Fruit fly (Drosophila melanogaster) whole organism, larva: ENCODE data around the gene CG9135.

Experiments
- noc ChIP-seq: fragments of 200-800 bp; sonication (Bioruptor generic); optimal IDR thresholded peaks from 3 replicates; lab custom pipeline; 2019; ENCODE audit warnings: missing biosample characterization, mild to moderate bottlenecking, missing genetic modification characterization, moderate library complexity

CG9135 gene

DNA sequence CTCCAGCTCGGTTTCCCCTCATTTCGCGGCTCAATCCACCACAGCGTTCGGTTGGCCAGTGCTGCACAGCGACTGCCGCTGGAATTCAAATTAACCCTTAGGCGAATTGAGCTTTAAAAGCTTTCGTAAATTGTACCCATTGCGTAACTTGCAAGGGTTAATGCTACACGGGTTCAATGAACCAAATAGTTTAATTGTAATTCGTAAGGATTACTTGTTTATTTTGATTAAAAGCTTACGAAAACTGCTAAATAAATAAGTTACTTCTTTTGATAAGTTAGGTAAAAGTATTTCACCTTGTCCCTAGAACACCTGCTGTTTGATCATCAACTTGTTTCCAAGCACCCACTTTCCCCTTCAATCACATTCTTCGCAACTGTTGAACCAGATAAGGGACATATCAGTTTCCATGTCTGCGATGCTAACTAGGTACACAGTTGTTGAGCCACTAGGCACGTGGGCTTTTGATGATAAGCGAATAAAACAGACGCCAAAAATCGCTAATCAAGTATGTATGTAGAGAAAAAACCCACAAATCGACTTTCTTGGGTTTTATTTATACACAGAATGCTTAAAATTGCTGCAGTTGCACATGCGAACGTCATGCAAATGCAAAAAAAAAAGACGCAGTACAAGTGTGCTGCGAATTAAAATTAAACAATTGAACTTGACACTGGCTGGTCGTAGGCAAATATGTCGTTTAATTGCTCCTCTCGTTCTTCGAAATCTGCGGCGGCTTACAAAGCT is 4.5 kb upstream of the CG9135 start, which contains the start of gene Pfas:
Pfas (minus strand) TSS at position 79 of the 747 bp plus-strand sequence.
- peak; percentile 80 for TF ChIP-seq noc

DNA sequence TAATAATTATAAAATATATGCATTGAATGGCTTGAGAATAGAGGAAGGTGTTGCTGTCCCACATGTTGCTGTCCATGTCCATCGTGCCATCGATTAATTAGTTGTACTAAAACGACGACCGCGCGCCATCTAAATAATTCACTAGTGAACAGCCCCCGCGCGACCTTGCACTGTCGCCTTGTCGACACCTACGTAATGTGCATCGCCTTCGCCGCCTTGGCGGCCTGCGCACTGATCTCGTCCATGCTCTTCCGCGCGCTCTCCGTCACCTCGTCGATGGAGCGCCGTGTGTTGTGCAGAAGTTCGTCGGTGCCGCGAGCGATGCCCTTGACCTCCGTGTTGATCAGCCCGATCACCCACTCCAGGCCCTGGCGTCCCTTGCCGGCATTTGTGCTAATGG is 3.7 kb upstream of the CG9135 start:
- TF ChIP-seq noc, result no peak

dm6 chr2L:6047528-6048160 is 3.0 kb upstream of the CG9135 start, which contains the start of gene IPIP:
Gene IPIP, plus strand, starts transcription at chr2L:6048002.
- no peak for TF ChIP-seq noc

DNA sequence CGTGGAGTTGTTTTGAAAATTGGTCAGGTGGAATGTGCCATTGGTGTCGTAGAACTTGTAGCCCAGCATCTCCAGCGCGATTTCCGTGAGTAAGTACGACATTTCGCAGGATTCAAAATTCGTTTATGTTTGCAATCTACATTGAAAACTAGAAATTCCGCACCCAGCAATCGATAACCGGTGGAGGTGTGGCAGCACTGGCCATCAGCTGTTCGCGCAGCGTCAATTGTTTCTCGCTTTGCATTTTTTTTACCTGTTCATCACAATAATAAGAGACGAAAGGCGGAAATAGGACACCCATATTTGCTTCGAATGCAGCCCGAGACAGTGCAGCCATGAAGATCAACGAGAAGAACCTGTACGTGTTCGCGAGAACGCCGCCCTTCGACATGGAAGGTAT is 2.1 kb upstream of the CG9135 start, which contains the start of the genes CG34179 and slmo:
CG34179 (minus strand) TSS at position 165 of the 400 bp plus-strand sequence.
slmo (minus strand) TSS at position 165 of the 400 bp plus-strand sequence.
- TF ChIP-seq noc, result no peak

DNA sequence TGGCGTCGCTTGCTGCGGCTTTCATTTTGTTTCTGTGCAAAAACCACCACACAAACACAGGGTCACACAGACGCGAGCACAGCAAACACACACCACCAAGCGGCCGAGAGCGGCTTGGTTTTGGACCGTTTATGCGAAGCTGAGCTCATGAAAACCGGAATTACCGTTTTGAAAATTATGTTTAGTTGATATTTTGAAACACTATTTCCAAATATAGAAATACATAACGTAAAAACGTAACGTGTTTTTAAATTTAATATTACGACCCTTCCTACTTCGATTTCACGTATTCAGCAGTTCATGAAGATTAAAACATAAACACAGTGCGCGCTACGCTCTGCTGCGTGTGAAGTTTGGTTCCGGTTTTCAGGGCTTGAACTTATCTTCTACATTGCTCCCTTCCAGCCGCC is 617 bp downstream of the CG9135 start:
- TF ChIP-seq noc, result peak; percentile 95

DNA sequence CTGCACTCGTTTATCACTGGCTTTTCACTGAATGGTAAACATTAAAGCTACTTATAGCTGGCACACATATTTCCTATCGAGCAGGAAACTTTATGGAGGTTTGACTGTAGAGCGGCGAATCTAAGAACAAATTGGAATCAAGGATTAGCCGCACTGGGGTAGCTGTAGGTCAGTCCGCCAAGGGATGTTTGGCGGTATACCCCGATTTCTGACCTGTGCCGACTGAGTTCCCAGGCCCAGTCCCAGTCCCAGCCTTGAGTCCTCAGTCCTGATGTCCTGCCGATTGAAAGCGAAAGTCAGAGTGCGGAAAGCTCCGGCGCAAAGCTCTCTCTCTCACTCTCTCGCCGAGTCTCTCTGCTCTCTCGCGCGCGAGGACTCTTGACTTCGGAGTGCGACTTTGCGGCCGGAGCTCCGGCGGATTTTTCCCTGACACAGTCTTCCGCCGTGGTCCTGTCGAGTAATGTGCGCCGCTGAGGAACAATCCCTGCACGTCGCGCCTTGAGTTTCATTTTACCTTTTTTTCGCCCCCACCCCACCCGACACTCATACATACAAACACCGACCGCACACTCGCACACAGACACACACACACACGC is 3.4 kb downstream of the CG9135 start, which contains the start of gene CG13995:
CG13995 (plus strand) TSS at position 429 of the 596 bp plus-strand sequence.
- no peak for TF ChIP-seq noc

- TF ChIP-seq noc, result no peak
Measured at dm6 chr2L:6060210-6060609, 9.6 kb downstream of the CG9135 start, which contains the start of gene CG34180. Gene CG34180, plus strand, starts transcription at chr2L:6060510.

DNA sequence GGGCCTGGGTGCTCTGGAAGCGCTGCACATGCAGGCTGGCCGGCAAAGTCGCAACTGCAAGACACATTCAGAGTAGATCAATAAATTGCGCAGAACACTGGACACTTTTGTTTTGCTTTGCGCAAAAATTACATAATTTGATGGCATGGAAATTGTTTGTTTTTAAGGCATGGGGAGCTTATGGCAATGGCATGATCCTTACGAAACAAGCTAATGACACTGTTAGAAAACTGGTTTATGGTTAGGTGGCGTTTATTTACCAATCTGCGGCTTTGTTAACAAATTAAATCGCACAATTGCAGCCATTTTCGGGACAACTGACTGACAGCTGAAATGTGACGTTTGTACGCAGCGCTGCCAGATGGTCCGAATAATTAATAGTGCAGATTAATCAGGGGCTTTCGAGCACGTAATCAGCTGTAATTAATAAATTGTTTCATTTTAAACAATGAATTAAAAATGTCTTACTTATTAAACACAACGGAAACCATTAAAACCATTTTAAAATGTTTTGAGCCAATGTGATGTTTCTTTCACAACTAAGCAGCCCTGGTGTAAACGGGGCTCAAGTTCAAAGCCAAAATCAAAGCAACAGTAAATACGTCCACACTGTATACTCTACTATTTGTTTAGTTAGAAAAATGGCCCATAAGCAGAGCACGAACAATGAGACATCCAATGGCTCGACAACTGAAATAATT is 11.9 kb downstream of the CG9135 start, which contains the start of the genes ND-51 and CG13994:
ND-51 (minus strand) TSS at position 376 of the 701 bp plus-strand sequence.
CG13994 (plus strand) TSS at position 608 of the 701 bp plus-strand sequence.
- TF ChIP-seq noc, result no peak

DNA sequence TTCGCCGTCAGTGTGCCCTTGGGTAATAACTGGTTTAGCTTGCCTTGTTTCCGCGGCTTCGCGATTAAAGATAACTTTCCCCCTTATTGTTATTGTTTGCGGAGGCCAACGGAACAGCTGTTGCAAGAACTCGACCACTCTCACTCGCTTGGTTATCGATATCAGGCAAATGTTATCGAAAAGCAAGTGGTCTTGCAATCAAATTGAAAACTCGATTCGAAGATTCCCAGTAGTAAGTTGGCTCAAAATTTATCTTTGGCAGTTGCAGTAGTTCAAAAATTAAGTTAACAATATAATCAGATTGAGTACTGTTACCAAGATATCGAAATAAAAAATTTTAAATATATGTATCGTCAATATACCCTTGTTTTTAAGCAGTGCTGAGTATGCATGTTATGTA is 15.2 kb downstream of the CG9135 start, which contains the start of the genes Fbw5 and CG9147:
Fbw5 (minus strand) TSS at position 131 of the 400 bp plus-strand sequence.
CG9147 (plus strand) TSS at position 175 of the 400 bp plus-strand sequence.
- TF ChIP-seq noc, result peak; percentile 99

dm6 chr2L:6068544-6069251 is 18.1 kb downstream of the CG9135 start, which contains the start of the genes CG9150 and Pfdn1:
Gene CG9150, minus strand, starts transcription at chr2L:6068594.
Gene Pfdn1, plus strand, starts transcription at chr2L:6069079.
- no peak for TF ChIP-seq noc

dm6 chr2L:6070656-6071231 is 20.1 kb downstream of the CG9135 start, which contains the start of the genes CG9154 and Kr-h2:
Gene CG9154, minus strand, starts transcription at chr2L:6070686.
Gene Kr-h2, plus strand, starts transcription at chr2L:6070990.
- TF ChIP-seq noc, result no peak

dm6 chr2L:6072124-6072523 is 21.5 kb downstream of the CG9135 start:
- TF ChIP-seq noc, result no peak

DNA sequence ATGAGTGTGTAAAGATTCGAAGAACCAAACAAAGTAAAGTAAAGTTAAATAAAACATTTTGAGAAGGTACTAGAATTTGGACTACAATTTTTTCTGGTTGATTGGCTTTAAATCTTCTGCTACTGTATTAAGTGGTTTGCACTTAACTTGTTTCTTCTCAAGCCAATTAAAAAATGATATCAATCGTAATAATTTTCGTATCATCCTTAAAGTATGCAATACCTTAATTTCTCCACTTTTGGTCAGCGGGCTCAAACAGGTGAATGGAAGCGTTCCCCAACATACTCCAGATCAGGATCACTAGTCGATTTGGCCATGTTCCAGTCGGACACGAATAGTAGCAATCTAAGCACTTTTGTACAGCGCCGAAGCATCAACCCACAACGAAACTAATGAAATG is 23.3 kb downstream of the CG9135 start:
- no peak for TF ChIP-seq noc

dm6 chr2L:6074314-6074713 is 23.7 kb downstream of the CG9135 start:
- TF ChIP-seq noc, result no peak

DNA sequence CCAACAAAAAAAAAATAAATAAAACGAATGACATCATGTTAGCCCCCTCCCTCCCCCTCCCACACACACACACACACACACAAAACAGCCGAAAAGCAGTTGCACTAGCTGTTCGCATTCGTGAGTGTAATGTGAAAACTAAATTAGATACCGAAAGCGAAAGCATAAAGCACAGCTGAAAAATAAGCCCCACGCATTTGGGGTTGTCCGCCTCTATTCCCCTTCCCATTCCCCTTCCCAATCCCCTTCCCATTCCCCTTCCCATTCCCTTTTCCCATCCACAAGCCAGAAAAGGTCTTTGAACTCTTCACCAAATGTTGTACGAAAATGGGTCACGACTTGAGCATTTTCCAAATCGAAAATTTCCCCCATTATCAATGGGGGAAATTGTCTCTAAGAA is 24.7 kb downstream of the CG9135 start:
- TF ChIP-seq noc, result no peak
